ENCODE assay signal across 2 fruit fly cellular contexts in the genomic region with DNA sequence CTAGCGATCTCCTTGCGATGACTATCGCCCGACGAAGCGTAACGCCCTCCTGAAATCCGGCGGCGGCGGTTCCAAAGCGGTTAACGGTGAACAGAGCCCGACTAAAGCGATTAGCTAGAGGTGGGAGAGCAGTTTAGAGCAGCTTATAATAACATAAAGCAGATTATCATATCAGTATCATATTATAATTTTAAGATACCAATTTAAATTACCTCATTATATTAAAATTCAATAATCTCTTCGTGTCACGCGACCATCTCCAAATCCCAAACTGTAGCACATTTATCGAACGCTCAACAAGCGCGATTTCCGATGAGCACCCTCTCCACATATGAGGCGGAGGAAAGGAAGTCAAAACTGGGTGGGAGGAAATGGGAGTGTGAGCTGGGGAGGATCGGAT.
A peak's percentile ranks its signal among the peaks of the same experiment; 100 is the strongest.
TF ChIP-seq lines count a peak whose summit lies in the region.

No protein-coding gene starts in this region.

TF ChIP-seq in whole organism, embryonic, 481 proteins besides CTCF, POLR2A, EP300 and RAD21 (continued from another document and continues in another):
- no peak for TF ChIP-seq tna (GFP tag; IDR thresholded peaks at IDR 0.05; lab: Robert Waterston, UW; ENCODE audit: partially characterized antibody)
- no peak for TF ChIP-seq Spps (tag; optimal IDR thresholded peaks at IDR 0.05; lab: Kevin White, UChicago)
- TF ChIP-seq GATAe (GFP tag; conservative IDR thresholded peaks at IDR 0.05; lab: Robert Waterston, UW) = no peak
- TF ChIP-seq sd (tag; optimal IDR thresholded peaks at IDR 0.05; lab: Kevin White, UChicago) = no peak
- TF ChIP-seq CG31365 (tag; optimal IDR thresholded peaks at IDR 0.05; lab: Kevin White, UChicago) = no peak
- no peak for TF ChIP-seq CG9215 (GFP tag; IDR thresholded peaks at IDR 0.05; lab: Robert Waterston, UW)
- TF ChIP-seq Ets97D (GFP tag; optimal IDR thresholded peaks at IDR 0.05; lab: Kevin White, UChicago) = no peak
- TF ChIP-seq gfzf (GFP tag; optimal IDR thresholded peaks at IDR 0.05; lab: Kevin White, UChicago) = no peak
- no peak for TF ChIP-seq CG16813 (GFP tag; IDR thresholded peaks at IDR 0.05; lab: Robert Waterston, UW; ENCODE audit: partially characterized antibody)
- 0 out of 2 replicates have a peak, but pooled peaks have one; percentile 5 for TF ChIP-seq ap (GFP tag; IDR thresholded peaks at IDR 0.05; lab: Robert Waterston, UW)
- TF ChIP-seq CG32532 (GFP tag; IDR thresholded peaks at IDR 0.05; lab: Robert Waterston, UW) = peak; percentile 28; the same call in 1 of the 2 replicates
- TF ChIP-seq CG10462 (GFP tag; optimal IDR thresholded peaks at IDR 0.05; lab: Kevin White, UChicago) = no peak
- no peak for TF ChIP-seq MBD-R2 (GFP tag; IDR thresholded peaks at IDR 0.05; lab: Robert Waterston, UW)
- TF ChIP-seq CG17186 (GFP tag; optimal IDR thresholded peaks at IDR 0.05; lab: Kevin White, UChicago) = no peak
- TF ChIP-seq zf30C (GFP tag; optimal IDR thresholded peaks at IDR 0.05; lab: Kevin White, UChicago) = no peak
- TF ChIP-seq Ada2b (GFP tag; IDR thresholded peaks at IDR 0.05; lab: Robert Waterston, UW) = no peak
- no peak for TF ChIP-seq wdn (GFP tag; IDR thresholded peaks at IDR 0.05; lab: Robert Waterston, UW)
- no peak for TF ChIP-seq CG3726 (GFP tag; IDR thresholded peaks at IDR 0.05; lab: Robert Waterston, UW)
- TF ChIP-seq Tbp (GFP tag; optimal IDR thresholded peaks at IDR 0.05; lab: Kevin White, UChicago) = no peak
- no peak for TF ChIP-seq Ets65A (GFP tag; lab: Kevin White, UChicago)
- TF ChIP-seq CG8944 (GFP tag; optimal IDR thresholded peaks at IDR 0.05; lab: Kevin White, UChicago) = no peak
- TF ChIP-seq CG14860 (GFP tag; IDR thresholded peaks at IDR 0.05; lab: Robert Waterston, UW; ENCODE audit: partially characterized antibody) = no peak; the same call in 2 of the 3 replicates
- 0 out of 2 replicates have a peak, but pooled peaks have one; percentile 14 for TF ChIP-seq sisA (GFP tag; IDR thresholded peaks at IDR 0.05; lab: Robert Waterston, UW)
- TF ChIP-seq CG10147 (GFP tag; optimal IDR thresholded peaks at IDR 0.05; lab: Kevin White, UChicago) = no peak
- TF ChIP-seq H2.0 (GFP tag; IDR thresholded peaks at IDR 0.05; lab: Robert Waterston, UW) = 0 out of 2 replicates have a peak, but pooled peaks have one; percentile 22
- TF ChIP-seq br (optimal IDR thresholded peaks at IDR 0.05; lab: Kevin White, UChicago) = no peak
- TF ChIP-seq CG12659 (GFP tag; optimal IDR thresholded peaks at IDR 0.05; lab: Kevin White, UChicago) = no peak
- no peak for TF ChIP-seq CG6654 (GFP tag; optimal IDR thresholded peaks at IDR 0.05; lab: Kevin White, UChicago)
- peak; percentile 65; the same call in 1 of the 2 replicates for TF ChIP-seq chm (GFP tag; IDR thresholded peaks at IDR 0.05; lab: Robert Waterston, UW)
- TF ChIP-seq fd102C (GFP tag; optimal IDR thresholded peaks at IDR 0.05; lab: Kevin White, UChicago) = no peak
- no peak for TF ChIP-seq kay (GFP tag; optimal IDR thresholded peaks at IDR 0.05; lab: Kevin White, UChicago)
- no peak for TF ChIP-seq NC2β (GFP tag; optimal IDR thresholded peaks at IDR 0.05; lab: Kevin White, UChicago)
- TF ChIP-seq pita (GFP tag; optimal IDR thresholded peaks at IDR 0.05; lab: Kevin White, UChicago) = no peak
- TF ChIP-seq Sox102F (GFP tag; optimal IDR thresholded peaks at IDR 0.05; lab: Kevin White, UChicago) = peak; percentile 37
- TF ChIP-seq gro (GFP tag; optimal IDR thresholded peaks at IDR 0.05; lab: Kevin White, UChicago) = no peak
- 0 out of 3 replicates have a peak, but pooled peaks have one; percentile 44 for TF ChIP-seq dysf (GFP tag; IDR thresholded peaks at IDR 0.05; lab: Robert Waterston, UW)
- no peak for TF ChIP-seq CG12744 (GFP tag; optimal IDR thresholded peaks at IDR 0.05; lab: Kevin White, UChicago)
- TF ChIP-seq al (GFP tag; IDR thresholded peaks at IDR 0.05; lab: Robert Waterston, UW) = no peak
- TF ChIP-seq CG2199 (GFP tag; IDR thresholded peaks at IDR 0.05; lab: Robert Waterston, UW) = no peak
- TF ChIP-seq bab2 (GFP tag; optimal IDR thresholded peaks at IDR 0.05; lab: Kevin White, UChicago) = no peak
- TF ChIP-seq sqz (GFP tag; optimal IDR thresholded peaks at IDR 0.05; lab: Kevin White, UChicago) = no peak
- TF ChIP-seq sc (optimal IDR thresholded peaks at IDR 0.05; lab: Kevin White, UChicago) = no peak
- TF ChIP-seq sc (GFP tag; optimal IDR thresholded peaks at IDR 0.05; lab: Kevin White, UChicago) = no peak
- TF ChIP-seq CG12391 (tag; optimal IDR thresholded peaks at IDR 0.05; lab: Kevin White, UChicago) = peak; percentile 22
- TF ChIP-seq CG34224 (GFP tag; IDR thresholded peaks at IDR 0.05; lab: Robert Waterston, UW; ENCODE audit: partially characterized antibody) = no peak
- TF ChIP-seq CG15073 (GFP tag; optimal IDR thresholded peaks at IDR 0.05; lab: Kevin White, UChicago) = no peak
- no peak for TF ChIP-seq tin (GFP tag; optimal IDR thresholded peaks at IDR 0.05; lab: Kevin White, UChicago)
- no peak for TF ChIP-seq luna (GFP tag; optimal IDR thresholded peaks at IDR 0.05; lab: Kevin White, UChicago)
- TF ChIP-seq twi (tag; optimal IDR thresholded peaks at IDR 0.05; lab: Kevin White, UChicago) = no peak
- TF ChIP-seq rib (GFP tag; IDR thresholded peaks at IDR 0.05; lab: Robert Waterston, UW) = no peak
- TF ChIP-seq caup (GFP tag; optimal IDR thresholded peaks at IDR 0.05; lab: Kevin White, UChicago; ENCODE audit: severe bottlenecking) = no peak
- no peak for TF ChIP-seq tup (GFP tag; optimal IDR thresholded peaks at IDR 0.05; lab: Kevin White, UChicago)
- TF ChIP-seq Doc3 (GFP tag; IDR thresholded peaks at IDR 0.05; lab: Robert Waterston, UW; ENCODE audit: partially characterized antibody) = peak; percentile 69
- no peak for TF ChIP-seq Lhr (GFP tag; optimal IDR thresholded peaks at IDR 0.05; lab: Kevin White, UChicago)
- TF ChIP-seq CG11695 (GFP tag; IDR thresholded peaks at IDR 0.05; lab: Robert Waterston, UW) = peak; percentile 52; the same call in 1 of the 3 replicates
- TF ChIP-seq oc (tag; optimal IDR thresholded peaks at IDR 0.05; lab: Kevin White, UChicago) = peak; percentile 8
- no peak for TF ChIP-seq CG9817 (tag; optimal IDR thresholded peaks at IDR 0.05; lab: Kevin White, UChicago)
- no peak for TF ChIP-seq ato (GFP tag; IDR thresholded peaks at IDR 0.05; lab: Robert Waterston, UW; ENCODE audit: partially characterized antibody)
- no peak for TF ChIP-seq bcd (GFP tag; optimal IDR thresholded peaks at IDR 0.05; lab: Kevin White, UChicago)
- no peak for TF ChIP-seq Dfd (GFP tag; optimal IDR thresholded peaks at IDR 0.05; lab: Kevin White, UChicago)
- no peak for TF ChIP-seq nom (GFP tag; optimal IDR thresholded peaks at IDR 0.05; lab: Kevin White, UChicago)
- 0 out of 2 replicates have a peak, but pooled peaks have one; percentile 27 for TF ChIP-seq Ptx1 (GFP tag; IDR thresholded peaks at IDR 0.05; lab: Robert Waterston, UW)
- TF ChIP-seq E2f1 (GFP tag; IDR thresholded peaks at IDR 0.05; lab: Robert Waterston, UW) = no peak
- TF ChIP-seq CG11504 (tag; optimal IDR thresholded peaks at IDR 0.05; lab: Kevin White, UChicago) = peak; percentile 29

TF ChIP-seq in whole organism, prepupa, 60 proteins besides CTCF, POLR2A, EP300 and RAD21 (continued from another document):
- TF ChIP-seq Hr4 (GFP tag; optimal IDR thresholded peaks at IDR 0.05; lab: Kevin White, UChicago) (peak; percentile 59), CG9139 (GFP tag; optimal IDR thresholded peaks at IDR 0.05; lab: Kevin White, UChicago) (no peak), CG32006 (GFP tag; optimal IDR thresholded peaks at IDR 0.05; lab: Kevin White, UChicago) (peak; percentile 56)
